Worm (Caenorhabditis elegans) whole organism, early embryonic: ENCODE results near the gene cdk-11.2.

ENCODE experiments used
- ama-1 ChIP-seq: fragments of 150-350 bp; optimal IDR thresholded peaks from 2 replicates; lab custom pipeline; 2014
- hmg-4 ChIP-seq: fragments of 200-800 bp; sonication (Bioruptor generic); optimal IDR thresholded peaks from 2 replicates; lab custom pipeline; 2018; ENCODE audit warnings: mild to moderate bottlenecking, missing genetic modification characterization, missing compliant biosample characterization
- hnd-1 ChIP-seq: sonication (generic microtip); optimal IDR thresholded peaks from 2 replicates; lab custom pipeline; 2016; ENCODE audit warnings: missing genetic modification characterization, missing compliant biosample characterization
- scrt-1 ChIP-seq: fragments of 200-800 bp; sonication (Bioruptor generic); IDR thresholded peaks from 2 replicates; pipeline ENCODE4 v1.3.6; 2022; ENCODE audit warnings: missing genetic modification characterization, missing compliant biosample characterization

- TF ChIP-seq hmg-4 (GFP tag; lab: Kevin White, UChicago), result no peak
- no peak for TF ChIP-seq scrt-1 (GFP tag; lab: Robert Waterston, UW)
- no peak for TF ChIP-seq ama-1 (lab: Kevin White, UChicago)
- no peak for TF ChIP-seq hnd-1 (tag; lab: Kevin White, UChicago)
Measured at ce11 chrX:10395177-10395576, 24.4 kb downstream of the cdk-11.2 start.
